Fruit fly (Drosophila melanogaster) Kc167 (cell line): ENCODE data around the gene CG11555.

Source experiments
- psq ChIP-seq: fragments of >200 bp; optimal IDR thresholded peaks from 2 replicates; lab custom pipeline; 2017; ENCODE audit warnings: missing external identifiers
- ttk ChIP-seq: sonication (Bioruptor generic); optimal IDR thresholded peaks from 2 replicates; lab custom pipeline; 2017; ENCODE audit warnings: missing external identifiers

dm6 chr2L:283071-283482, 9.4 kb downstream of the CG11555 start, which contains the start of gene CG11601:
- no peak for TF ChIP-seq ttk (lab: Kevin White, UChicago)
- no peak for TF ChIP-seq psq
